Worm (Caenorhabditis elegans): ENCODE results near the gene nhr-32.
A peak's percentile ranks its signal among the peaks of the same experiment; 100 is the strongest.

The nhr-32 gene

DNA sequence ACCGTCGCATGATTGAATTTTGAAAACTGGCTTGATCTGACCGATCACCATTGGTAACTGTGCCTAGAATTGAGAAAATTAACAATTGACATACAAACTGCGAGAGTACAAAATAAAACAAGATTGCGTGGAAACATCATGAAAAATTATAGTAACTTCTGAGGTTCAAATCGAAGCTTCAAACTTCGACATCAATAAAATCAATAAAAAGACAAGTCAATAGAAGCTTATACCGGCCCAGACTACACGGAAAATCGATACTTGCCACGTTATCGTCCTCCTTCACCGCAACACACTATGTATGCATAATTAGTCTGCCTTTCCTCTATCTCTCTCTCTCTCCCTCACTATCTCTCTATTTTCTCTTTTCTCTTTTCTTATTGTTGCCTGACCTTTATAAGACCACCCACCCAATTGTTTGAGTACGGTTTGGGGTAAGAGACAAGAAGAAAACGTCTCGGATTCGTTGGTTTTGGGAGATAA is 25.1 kb upstream of the nhr-32 start, which contains the start of gene skr-21 (continued):
- no peak for TF ChIP-seq zfp-3 (GFP tag; conservative IDR thresholded peaks at IDR 0.05)
- no peak for TF ChIP-seq Y105C5A.15 (GFP tag; IDR thresholded peaks at IDR 0.05)
- TF ChIP-seq dmd-6 (GFP tag; IDR thresholded peaks at IDR 0.05): no peak
- no peak for TF ChIP-seq F10B5.3 (tag; optimal IDR thresholded peaks at IDR 0.05)
- TF ChIP-seq madf-5 (GFP tag; IDR thresholded peaks at IDR 0.05): no peak
- TF ChIP-seq ceh-28 (tag; optimal IDR thresholded peaks at IDR 0.05): peak; percentile 64

ce11 chrX:13227778-13228177 is 24.0 kb upstream of the nhr-32 start:
- TF ChIP-seq hlh-30 (tag; optimal IDR thresholded peaks at IDR 0.05; ENCODE audit: insufficient read depth): no peak
- TF ChIP-seq D1046.2 (GFP tag; IDR thresholded peaks at IDR 0.05): no peak
- no peak for TF ChIP-seq ceh-28 (tag; optimal IDR thresholded peaks at IDR 0.05)

DNA sequence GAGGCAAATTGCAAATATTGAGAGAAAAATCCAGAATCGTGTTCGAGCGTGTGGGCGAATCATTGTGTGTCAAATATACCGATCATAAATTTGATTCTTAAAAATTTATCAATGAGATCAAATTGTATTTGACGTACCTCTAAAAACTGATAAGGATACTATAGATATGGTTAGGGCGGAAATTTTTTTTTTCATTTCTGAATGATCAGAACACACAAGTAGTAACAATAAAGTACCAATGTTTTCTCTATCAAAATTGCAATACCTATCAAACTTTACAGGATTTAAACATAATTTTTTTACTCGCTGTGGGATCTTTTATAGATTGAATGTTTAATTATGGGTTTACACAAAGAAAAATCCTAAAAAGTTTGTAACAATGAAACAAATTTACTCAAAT is 19.5 kb upstream of the nhr-32 start, which contains the start of gene bgnt-1.5:
Gene bgnt-1.5 (minus strand): TSS at position 101 of the 400 bp plus-strand sequence.
- TF ChIP-seq aha-1 (tag) (peak; percentile 45), zfp-3 (GFP tag; conservative IDR thresholded peaks at IDR 0.05) (no peak)

ce11 chrX:13234879-13235278 is 16.9 kb upstream of the nhr-32 start, which contains the start of gene K08H2.2:
Gene K08H2.2 (minus strand): TSS chrX:13234979.
- TF ChIP-seq aha-1 (tag) (peak; percentile 1), lsy-2 (tag; optimal IDR thresholded peaks at IDR 0.05) (no peak)

DNA sequence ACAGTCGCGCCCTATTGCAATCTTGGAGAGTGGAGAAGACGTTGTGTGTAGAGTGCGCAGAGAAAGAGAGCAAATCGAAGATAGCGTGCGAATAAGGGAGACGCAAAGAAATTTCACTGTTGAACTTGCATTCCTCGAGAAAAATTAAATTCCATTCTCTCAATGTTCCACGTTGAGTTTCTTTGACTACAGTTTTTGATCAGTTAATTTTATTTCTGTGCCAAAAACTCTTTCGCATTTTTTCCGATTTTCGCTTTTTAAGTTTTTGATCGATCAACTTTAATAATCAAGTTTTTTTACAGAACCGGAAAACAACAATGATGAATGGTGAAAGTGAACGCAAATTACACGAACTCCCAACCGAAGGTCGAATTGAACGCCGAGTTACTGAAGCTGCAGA is 14.7 kb upstream of the nhr-32 start, which contains the start of gene K08H2.3:
Gene K08H2.3 (plus strand): TSS at position 301 of the 400 bp plus-strand sequence.
- no peak for TF ChIP-seq arid-1 (GFP tag; conservative IDR thresholded peaks at IDR 0.05)
- no peak for TF ChIP-seq zag-1 (tag; optimal IDR thresholded peaks at IDR 0.05)
- TF ChIP-seq mxl-3 (GFP tag; optimal IDR thresholded peaks at IDR 0.05): no peak
- TF ChIP-seq zfp-2 (tag; optimal IDR thresholded peaks at IDR 0.05): no peak
- TF ChIP-seq zip-11 (GFP tag; IDR thresholded peaks at IDR 0.05): no peak
- TF ChIP-seq madf-5 (GFP tag; IDR thresholded peaks at IDR 0.05): no peak
- no peak for TF ChIP-seq lsy-2 (tag; optimal IDR thresholded peaks at IDR 0.05)
- TF ChIP-seq rbr-2 (tag; optimal IDR thresholded peaks at IDR 0.05): no peak
- TF ChIP-seq saeg-2 (GFP tag; IDR thresholded peaks at IDR 0.05): no peak
- TF ChIP-seq cey-2 (tag; optimal IDR thresholded peaks at IDR 0.05; ENCODE audit: borderline replicate concordance, insufficient read depth): no peak
- no peak for TF ChIP-seq ztf-7 (tag; optimal IDR thresholded peaks at IDR 0.05)

DNA sequence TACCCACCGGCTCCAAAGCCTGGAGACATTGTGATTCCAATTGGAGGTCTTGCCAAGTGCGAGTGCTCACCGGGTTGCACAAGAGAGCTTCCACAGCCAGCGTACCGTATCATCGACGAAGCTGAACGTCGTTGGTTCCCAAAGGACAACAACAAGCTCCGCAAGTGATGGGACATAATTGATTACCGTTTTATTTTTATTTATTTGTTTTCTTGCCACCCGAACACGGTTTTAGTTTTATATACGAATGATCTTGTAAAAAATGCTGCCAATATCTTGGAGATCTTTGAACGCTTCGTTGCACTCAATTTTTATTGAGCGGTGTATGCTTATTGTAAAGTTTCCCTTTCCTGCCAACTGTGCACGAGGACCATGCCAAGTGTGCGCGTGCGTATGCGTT is 13.6 kb upstream of the nhr-32 start, which contains the start of gene K08H2.4:
Gene K08H2.4 (plus strand): TSS at position 301 of the 400 bp plus-strand sequence.
- TF ChIP-seq saeg-2 (GFP tag; IDR thresholded peaks at IDR 0.05): no peak
- TF ChIP-seq lin-39 (tag; optimal IDR thresholded peaks at IDR 0.05): no peak
- no peak for TF ChIP-seq dmd-9 (GFP tag; IDR thresholded peaks at IDR 0.05)
- TF ChIP-seq F49E8.2 (tag; optimal IDR thresholded peaks at IDR 0.05; ENCODE audit: borderline replicate concordance): no peak
- no peak for TF ChIP-seq lin-13 (GFP tag; optimal IDR thresholded peaks at IDR 0.05)
- TF ChIP-seq Y75B8A.6 (GFP tag; IDR thresholded peaks at IDR 0.05): no peak
- no peak for TF ChIP-seq ceh-20 (GFP tag; IDR thresholded peaks at IDR 0.05)
- TF ChIP-seq lin-1 (GFP tag; IDR thresholded peaks at IDR 0.05): no peak
- TF ChIP-seq lin-29 (GFP tag; IDR thresholded peaks at IDR 0.05): no peak
- TF ChIP-seq Y105C5A.15 (GFP tag; IDR thresholded peaks at IDR 0.05): no peak
- no peak for TF ChIP-seq ceh-28 (tag; optimal IDR thresholded peaks at IDR 0.05)
- no peak for TF ChIP-seq F26F4.8 (GFP tag; conservative IDR thresholded peaks at IDR 0.05)
- TF ChIP-seq lsy-2 (tag; optimal IDR thresholded peaks at IDR 0.05): no peak
- no peak for TF ChIP-seq madf-9 (GFP tag; conservative IDR thresholded peaks at IDR 0.05)
- no peak for TF ChIP-seq daf-8 (GFP tag; IDR thresholded peaks at IDR 0.05)

All from whole organism, L4 larva.